Worm (Caenorhabditis elegans): ENCODE measurements around the gene scl-24.

The scl-24 gene

ce11 chrV:17508493-17508892 lies 22.4 kb downstream of the scl-24 start, which contains the start of gene srw-32:
TSS of gene srw-32 (plus strand) at chrV:17508793.
- no peak for TF ChIP-seq C34B4.2 (tag; optimal IDR thresholded peaks at IDR 0.05)
- no peak for TF ChIP-seq alr-1 (tag; optimal IDR thresholded peaks at IDR 0.05; ENCODE audit: borderline replicate concordance)
- TF ChIP-seq lsy-2 (tag; optimal IDR thresholded peaks at IDR 0.05): no peak
- TF ChIP-seq fkh-10 (GFP tag; optimal IDR thresholded peaks at IDR 0.05): no peak
- no peak for TF ChIP-seq nhr-19 (GFP tag; conservative IDR thresholded peaks at IDR 0.05)

ce11 chrV:17512763-17513162 lies 26.6 kb downstream of the scl-24 start:
- no peak for TF ChIP-seq nhr-12 (tag; optimal IDR thresholded peaks at IDR 0.05)
- no peak for TF ChIP-seq egl-13 (tag; optimal IDR thresholded peaks at IDR 0.05)
- no peak for TF ChIP-seq snu-23 (GFP tag; optimal IDR thresholded peaks at IDR 0.05)
- TF ChIP-seq ceh-63 (GFP tag; optimal IDR thresholded peaks at IDR 0.05): no peak
- no peak for TF ChIP-seq lin-13 (GFP tag; optimal IDR thresholded peaks at IDR 0.05)

ce11 chrV:17513831-17514230 lies 27.7 kb downstream of the scl-24 start:
- TF ChIP-seq dpl-1 (GFP tag; optimal IDR thresholded peaks at IDR 0.05) (no peak), sup-37 (GFP tag; optimal IDR thresholded peaks at IDR 0.05) (no peak), mdl-1 (tag; optimal IDR thresholded peaks at IDR 0.05) (no peak), fkh-8 (tag; optimal IDR thresholded peaks at IDR 0.05) (no peak), grh-1 (GFP tag; IDR thresholded peaks at IDR 0.05) (no peak)

- TF ChIP-seq ztf-4 (tag; optimal IDR thresholded peaks at IDR 0.05) (no peak), sox-4 (tag; optimal IDR thresholded peaks at IDR 0.05) (no peak), irx-1 (tag; optimal IDR thresholded peaks at IDR 0.05) (no peak), mef-2 (tag; optimal IDR thresholded peaks at IDR 0.05) (no peak), zag-1 (tag; optimal IDR thresholded peaks at IDR 0.05) (no peak), unc-86 (tag; optimal IDR thresholded peaks at IDR 0.05) (no peak), F16B12.6 (tag; optimal IDR thresholded peaks at IDR 0.05) (no peak), egl-27 (tag; optimal IDR thresholded peaks at IDR 0.05) (no peak), fos-1 (tag; optimal IDR thresholded peaks at IDR 0.05) (no peak), nhr-71 (tag; optimal IDR thresholded peaks at IDR 0.05) (no peak), hpl-2 (GFP tag; optimal IDR thresholded peaks at IDR 0.05) (no peak), nhr-237 (tag; optimal IDR thresholded peaks at IDR 0.05) (no peak), unc-130 (tag; optimal IDR thresholded peaks at IDR 0.05) (no peak), nhr-84 (tag; optimal IDR thresholded peaks at IDR 0.05) (no peak), fkh-10 (GFP tag; optimal IDR thresholded peaks at IDR 0.05) (no peak), swsn-7 (tag; optimal IDR thresholded peaks at IDR 0.05) (no peak), lin-15B (tag; optimal IDR thresholded peaks at IDR 0.05) (no peak), mdl-1 (tag; optimal IDR thresholded peaks at IDR 0.05) (no peak), snpc-4 (tag; optimal IDR thresholded peaks at IDR 0.05) (no peak), aly-2 (tag; optimal IDR thresholded peaks at IDR 0.05) (no peak)
These were observed 34.6 kb downstream of the scl-24 start, which contains the start of gene fbxa-136 for ce11 chrV:17520735-17521134. TSS of gene fbxa-136 (plus strand) at chrV:17521035.

ce11 chrV:17527729-17528128 lies 41.6 kb downstream of the scl-24 start, which contains the start of gene srz-90:
TSS of gene srz-90 (plus strand) at chrV:17528029.
- no peak for TF ChIP-seq F16B12.6 (tag; optimal IDR thresholded peaks at IDR 0.05)
- no peak for TF ChIP-seq dpl-1 (GFP tag; optimal IDR thresholded peaks at IDR 0.05)
- no peak for TF ChIP-seq hlh-17 (GFP tag; optimal IDR thresholded peaks at IDR 0.05; ENCODE audit: borderline replicate concordance)
- TF ChIP-seq sup-37 (GFP tag; optimal IDR thresholded peaks at IDR 0.05): no peak
- no peak for TF ChIP-seq rnt-1 (tag; optimal IDR thresholded peaks at IDR 0.05)
- no peak for TF ChIP-seq ceh-90 (tag; optimal IDR thresholded peaks at IDR 0.05)
- no peak for TF ChIP-seq pax-3 (tag; optimal IDR thresholded peaks at IDR 0.05)
- no peak for TF ChIP-seq mab-9 (GFP tag; IDR thresholded peaks at IDR 0.05)
- TF ChIP-seq pqm-1 (tag; optimal IDR thresholded peaks at IDR 0.05): no peak
- TF ChIP-seq unc-86 (tag; optimal IDR thresholded peaks at IDR 0.05): no peak
- TF ChIP-seq zip-4 (GFP tag; optimal IDR thresholded peaks at IDR 0.05): no peak
- no peak for TF ChIP-seq unc-98 (GFP tag; IDR thresholded peaks at IDR 0.05)
- no peak for TF ChIP-seq nhr-11 (tag; optimal IDR thresholded peaks at IDR 0.05)
- no peak for TF ChIP-seq ama-1 (optimal IDR thresholded peaks at IDR 0.05)
- no peak for TF ChIP-seq irx-1 (tag; optimal IDR thresholded peaks at IDR 0.05)
- TF ChIP-seq elt-3 (tag; optimal IDR thresholded peaks at IDR 0.05): no peak
- no peak for TF ChIP-seq efl-1 (optimal IDR thresholded peaks at IDR 0.05)
- TF ChIP-seq efl-1 (GFP tag; optimal IDR thresholded peaks at IDR 0.05 in 1 of 2): no peak
- no peak for TF ChIP-seq snpc-4 (tag; optimal IDR thresholded peaks at IDR 0.05)
- no peak for TF ChIP-seq aly-2 (tag; optimal IDR thresholded peaks at IDR 0.05)
- TF ChIP-seq unc-130 (tag; optimal IDR thresholded peaks at IDR 0.05): no peak

All from whole organism, L1 larva.